Worm (Caenorhabditis elegans): Measurements from ENCODE around the gene str-182.

The str-182 gene

DNA sequence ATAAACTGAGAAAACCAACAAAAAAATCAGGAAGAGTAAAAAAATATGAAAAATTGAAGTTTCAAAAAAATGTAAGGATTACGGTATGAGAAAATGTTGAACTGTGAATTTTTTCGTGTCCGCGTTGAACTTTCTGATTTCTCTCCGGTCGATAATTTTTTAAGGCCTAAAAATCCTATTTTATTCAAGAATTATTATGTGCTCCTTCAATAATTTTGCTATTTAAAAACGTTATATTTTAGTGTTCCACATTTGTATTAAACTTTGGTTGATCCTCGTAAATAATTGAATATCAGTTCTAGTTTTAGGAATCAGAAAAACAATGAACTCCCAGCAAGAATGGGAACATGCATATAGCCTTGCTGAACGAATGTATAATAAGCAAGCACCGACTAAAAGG lies 20.6 kb downstream of the str-182 start, which contains the start of gene hpo-40:
TSS of gene hpo-40 (plus strand) at position 301 of the 400 bp plus-strand sequence.
- TF ChIP-seq aly-2 (tag; optimal IDR thresholded peaks at IDR 0.05) = no peak
- no peak for TF ChIP-seq snpc-4 (tag; optimal IDR thresholded peaks at IDR 0.05)
- no peak for TF ChIP-seq jun-1 (tag; optimal IDR thresholded peaks at IDR 0.05)
- no peak for TF ChIP-seq daf-12 (tag; optimal IDR thresholded peaks at IDR 0.05)
- TF ChIP-seq egl-27 (tag; optimal IDR thresholded peaks at IDR 0.05) = no peak
- TF ChIP-seq unc-39 (tag; optimal IDR thresholded peaks at IDR 0.05) = no peak
- TF ChIP-seq nhr-11 (tag; optimal IDR thresholded peaks at IDR 0.05) = no peak
- TF ChIP-seq lsy-12 (tag; optimal IDR thresholded peaks at IDR 0.05) = no peak
- TF ChIP-seq ztf-4 (tag; optimal IDR thresholded peaks at IDR 0.05) = no peak
- TF ChIP-seq ceh-28 (tag; optimal IDR thresholded peaks at IDR 0.05) = no peak
- no peak for TF ChIP-seq mml-1 (tag; optimal IDR thresholded peaks at IDR 0.05)
- TF ChIP-seq nhr-77 (tag; optimal IDR thresholded peaks at IDR 0.05) = no peak
- TF ChIP-seq ztf-11 (tag; optimal IDR thresholded peaks at IDR 0.05) = no peak
- no peak for TF ChIP-seq nhr-28 (tag; optimal IDR thresholded peaks at IDR 0.05)
- no peak for TF ChIP-seq sea-2 (GFP tag; optimal IDR thresholded peaks at IDR 0.05)
- no peak for TF ChIP-seq lin-39 (tag; optimal IDR thresholded peaks at IDR 0.05)
- no peak for TF ChIP-seq pqm-1 (tag; optimal IDR thresholded peaks at IDR 0.05)
- no peak for TF ChIP-seq pha-4 (tag; optimal IDR thresholded peaks at IDR 0.05)
- no peak for TF ChIP-seq ceh-9 (tag; optimal IDR thresholded peaks at IDR 0.05)
- TF ChIP-seq nhr-76 (tag; optimal IDR thresholded peaks at IDR 0.05) = no peak

- TF ChIP-seq fkh-2 (tag; optimal IDR thresholded peaks at IDR 0.05) (no peak), nhr-77 (tag; optimal IDR thresholded peaks at IDR 0.05) (no peak), ceh-9 (tag; optimal IDR thresholded peaks at IDR 0.05) (no peak), unc-39 (tag; optimal IDR thresholded peaks at IDR 0.05) (no peak), pha-4 (tag; optimal IDR thresholded peaks at IDR 0.05) (no peak), lsy-12 (tag; optimal IDR thresholded peaks at IDR 0.05) (no peak), ceh-16 (tag; optimal IDR thresholded peaks at IDR 0.05) (no peak), egl-5 (tag; optimal IDR thresholded peaks at IDR 0.05) (no peak)
Observed at ce11 chrV:10212027-10212426, 21.2 kb downstream of the str-182 start, which contains the start of gene zhit-3. TSS of gene zhit-3 (minus strand) at chrV:10212127.

DNA sequence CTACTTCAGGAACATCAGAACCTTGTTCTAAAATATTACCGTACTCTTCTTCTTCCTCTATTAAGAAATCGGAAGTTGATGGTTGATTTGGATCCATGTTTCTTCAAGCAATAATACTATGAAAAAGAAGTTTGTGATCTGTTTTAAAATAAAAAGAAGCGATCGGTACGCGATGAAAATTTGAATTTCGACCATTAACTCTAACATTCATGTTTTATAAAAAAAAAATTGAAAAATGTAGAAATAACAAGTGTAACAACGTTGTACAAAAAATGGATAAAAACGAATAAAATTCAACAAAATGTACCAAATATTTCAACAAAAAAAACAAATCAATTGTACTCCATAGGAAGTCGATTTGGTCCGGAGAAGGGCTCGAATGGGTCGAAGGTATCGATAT lies 23.0 kb downstream of the str-182 start, which contains the start of gene tftc-3:
TSS of gene tftc-3 (minus strand) at position 101 of the 400 bp plus-strand sequence.
- TF ChIP-seq nfya-1 (tag; optimal IDR thresholded peaks at IDR 0.05; ENCODE audit: insufficient read depth) (no peak), ceh-82 (tag; optimal IDR thresholded peaks at IDR 0.05) (no peak), ztf-4 (tag; optimal IDR thresholded peaks at IDR 0.05) (no peak), mdl-1 (tag; optimal IDR thresholded peaks at IDR 0.05) (no peak)

ce11 chrV:10206502-10206901 lies 26.7 kb downstream of the str-182 start, which contains the start of gene rpc-25:
TSS of gene rpc-25 (minus strand) at chrV:10206602.
- no peak for TF ChIP-seq tbx-2 (tag; optimal IDR thresholded peaks at IDR 0.05)
- TF ChIP-seq nhr-23 (tag; optimal IDR thresholded peaks at IDR 0.05) = no peak

ce11 chrV:10205483-10205882 lies 27.7 kb downstream of the str-182 start, which contains the start of gene ZK856.16:
TSS of gene ZK856.16 (minus strand) at chrV:10205583.
- TF ChIP-seq jun-1 (tag; optimal IDR thresholded peaks at IDR 0.05) = no peak
- TF ChIP-seq ceh-16 (tag; optimal IDR thresholded peaks at IDR 0.05) = no peak

- TF ChIP-seq lin-15B (tag; optimal IDR thresholded peaks at IDR 0.05) (peak; percentile 92), elt-1 (tag; optimal IDR thresholded peaks at IDR 0.05) (no peak), nhr-11 (tag; optimal IDR thresholded peaks at IDR 0.05) (no peak), nhr-28 (tag; optimal IDR thresholded peaks at IDR 0.05) (no peak), ama-1 (optimal IDR thresholded peaks at IDR 0.05) (no peak), fos-1 (tag; optimal IDR thresholded peaks at IDR 0.05) (no peak), daf-12 (tag; optimal IDR thresholded peaks at IDR 0.05) (no peak), pqm-1 (tag; optimal IDR thresholded peaks at IDR 0.05) (peak; percentile 30), zag-1 (tag; optimal IDR thresholded peaks at IDR 0.05) (no peak), mdl-1 (tag; optimal IDR thresholded peaks at IDR 0.05) (no peak), ZK546.5 (tag; optimal IDR thresholded peaks at IDR 0.05) (no peak), nhr-25 (tag; optimal IDR thresholded peaks at IDR 0.05) (no peak), tbx-2 (tag; optimal IDR thresholded peaks at IDR 0.05) (peak; percentile 29), unc-39 (tag; optimal IDR thresholded peaks at IDR 0.05) (no peak), jun-1 (tag; optimal IDR thresholded peaks at IDR 0.05) (peak; percentile 39), nhr-67 (tag; optimal IDR thresholded peaks at IDR 0.05) (no peak), nhr-12 (tag; optimal IDR thresholded peaks at IDR 0.05) (no peak), egl-5 (tag; optimal IDR thresholded peaks at IDR 0.05) (no peak), lsy-12 (tag; optimal IDR thresholded peaks at IDR 0.05) (peak; percentile 68), aly-2 (tag; optimal IDR thresholded peaks at IDR 0.05) (no peak), fkh-10 (GFP tag; optimal IDR thresholded peaks at IDR 0.05) (peak; percentile 28), snpc-4 (tag; optimal IDR thresholded peaks at IDR 0.05) (peak; percentile 60), ceh-82 (tag; optimal IDR thresholded peaks at IDR 0.05) (no peak), mml-1 (tag; optimal IDR thresholded peaks at IDR 0.05) (no peak), ztf-11 (tag; optimal IDR thresholded peaks at IDR 0.05) (no peak), pha-4 (tag; optimal IDR thresholded peaks at IDR 0.05) (peak; percentile 88), egl-27 (tag; optimal IDR thresholded peaks at IDR 0.05) (no peak), ceh-16 (tag; optimal IDR thresholded peaks at IDR 0.05) (no peak), nfya-1 (tag; optimal IDR thresholded peaks at IDR 0.05; ENCODE audit: insufficient read depth) (peak; percentile 61), nhr-76 (tag; optimal IDR thresholded peaks at IDR 0.05) (no peak), R02D3.7 (tag; optimal IDR thresholded peaks at IDR 0.05) (peak; percentile 86), elt-3 (tag; optimal IDR thresholded peaks at IDR 0.05) (no peak), nhr-77 (tag; optimal IDR thresholded peaks at IDR 0.05) (no peak)
Observed at ce11 chrV:10204863-10205338, 28.3 kb downstream of the str-182 start, which contains the start of the genes ZK856.19 and ZK856.11. TSS of gene ZK856.19 (minus strand) at chrV:10204913. TSS of gene ZK856.11 (minus strand) at chrV:10204938.
